Worm (Caenorhabditis elegans) whole organism, L3 larva: ENCODE data around the gene F16G10.2.

Experiments
- egl-27 ChIP-seq: sonication (generic microtip); optimal IDR thresholded peaks from 4 replicates; lab custom pipeline; 2017; ENCODE audit warnings: missing biosample characterization, missing genetic modification reagents, missing genetic modification characterization
- egl-5 ChIP-seq: fragments of 150-350 bp; optimal IDR thresholded peaks from 2 replicates; lab custom pipeline; 2017; ENCODE audit warnings: missing biosample characterization, missing genetic modification reagents, missing genetic modification characterization, inconsistent platforms
- nfya-1 ChIP-seq: sonication (generic microtip); optimal IDR thresholded peaks from 2 replicates; lab custom pipeline; 2017; ENCODE audit warnings: missing genetic modification characterization, mild to moderate bottlenecking, missing compliant biosample characterization, antibody characterized with exemption, moderate library complexity; ENCODE audit not compliant: insufficient read depth
- nhr-25 ChIP-seq: sonication (generic microtip); optimal IDR thresholded peaks from 2 replicates; lab custom pipeline; 2017; ENCODE audit warnings: missing biosample characterization, missing genetic modification characterization
- nhr-77 ChIP-seq: fragments of 150-350 bp; optimal IDR thresholded peaks from 2 replicates; lab custom pipeline; 2014; ENCODE audit warnings: missing biosample characterization, missing genetic modification characterization
- pha-4 ChIP-seq: fragments of 150-350 bp; optimal IDR thresholded peaks from 2 replicates; lab custom pipeline; 2014; ENCODE audit warnings: missing biosample characterization, missing genetic modification reagents, missing genetic modification characterization
- unc-39 ChIP-seq: sonication (generic microtip); optimal IDR thresholded peaks from 4 replicates; lab custom pipeline; 2017; ENCODE audit warnings: missing biosample characterization, missing genetic modification characterization
- ztf-11 ChIP-seq: fragments of 150-350 bp; optimal IDR thresholded peaks from 2 replicates; lab custom pipeline; 2014; ENCODE audit warnings: missing biosample characterization, missing genetic modification characterization

ce11 chrII:2395864-2396263, 20.8 kb downstream of the F16G10.2 start, which contains the start of gene F16G10.13:
- no peak for TF ChIP-seq nhr-77 (tag; lab: Kevin White, UChicago)
- no peak for TF ChIP-seq nhr-25
- no peak for TF ChIP-seq ztf-11
- TF ChIP-seq unc-39: no peak
- TF ChIP-seq pha-4: no peak
- TF ChIP-seq nfya-1 (tag; lab: Kevin White, UChicago): no peak
- no peak for TF ChIP-seq egl-27
- TF ChIP-seq egl-5 (tag; lab: Kevin White, UChicago): no peak
